Worm (Caenorhabditis elegans) whole organism, young adult: Measurements from ENCODE around the gene F26F4.2.

ENCODE experiments used
- him-1 ChIP-seq: sonication (generic microtip); optimal IDR thresholded peaks from 2 replicates; lab custom pipeline; 2016; ENCODE audit warnings: missing genotype, missing genetic modification reagents, missing genetic modification characterization, missing compliant biosample characterization
- lir-1 ChIP-seq: fragments of 200-800 bp; sonication (Bioruptor generic); conservative IDR thresholded peaks from 2 replicates; pipeline ENCODE4 v1.3.6; 2022; ENCODE audit warnings: missing genetic modification reagents, missing genetic modification characterization, missing compliant biosample characterization
- mcd-1 ChIP-seq: fragments of 200-800 bp; sonication (Bioruptor generic); IDR thresholded peaks from 2 replicates; pipeline ENCODE4 v1.3.6; 2022; ENCODE audit warnings: missing genetic modification reagents, missing genetic modification characterization, missing compliant biosample characterization
- snpc-4 ChIP-seq, 5 experiments: fragments of 150-350 bp in 1 of 5; sonication (generic microtip) in 4 of 5; optimal IDR thresholded peaks; 2 replicates each; lab custom pipeline; 2014 to 2018; ENCODE audit warnings: missing genetic modification characterization in 5 of 5, missing biosample characterization in 3 of 5, antibody characterized with exemption in 2 of 5, mild to moderate bottlenecking in 2 of 5, missing compliant biosample characterization in 2 of 5, missing genotype in 2 of 5, moderate library complexity in 2 of 5, missing genetic modification reagents in 1 of 5

ce11 chrIII:4906365-4906764, 4.7 kb upstream of the F26F4.2 start:
- TF ChIP-seq him-1 (no peak), lir-1 (GFP tag; lab: Robert Waterston, UW) (no peak), snpc-4 (GFP tag; optimal IDR thresholded peaks at IDR 0.05; lab: Kevin White, UChicago) (no peak), snpc-4 (tag; optimal IDR thresholded peaks at IDR 0.05; lab: Kevin White, UChicago) (no peak), mcd-1 (GFP tag; lab: Robert Waterston, UW) (no peak)
